Fruit fly (Drosophila melanogaster) whole organism, embryonic: ENCODE results near the gene CG10984.

Source experiments
- Ada2b ChIP-seq: fragments of 200-800 bp; sonication (Bioruptor generic); IDR thresholded peaks from 2 replicates; pipeline ENCODE4 v1.3.6; 2022; ENCODE audit warnings: missing biosample characterization, missing genetic modification characterization
- B-H2 ChIP-seq: fragments of 200-800 bp; sonication (Bioruptor generic); optimal IDR thresholded peaks from 2 replicates; lab custom pipeline; 2018; ENCODE audit warnings: missing biosample characterization, mild to moderate bottlenecking, missing genetic modification characterization
- CG10147 ChIP-seq: fragments of 200-800 bp; sonication (Bioruptor generic); optimal IDR thresholded peaks from 2 replicates; lab custom pipeline; 2019; ENCODE audit warnings: missing biosample characterization, mild to moderate bottlenecking, missing genetic modification characterization, moderate library complexity
- CG11093 ChIP-seq: fragments of 200-800 bp; sonication (Bioruptor generic); IDR thresholded peaks from 3 replicates; pipeline ENCODE4 v1.3.6; 2022; ENCODE audit warnings: missing biosample characterization, missing genetic modification characterization
- CG12071 ChIP-seq: fragments of 200-800 bp; sonication (Bioruptor generic); optimal IDR thresholded peaks from 3 replicates; lab custom pipeline; 2018; ENCODE audit warnings: missing biosample characterization, mild to moderate bottlenecking, missing genetic modification characterization
- CG12299 ChIP-seq: fragments of 200-800 bp; sonication (Bioruptor generic); optimal IDR thresholded peaks from 2 replicates; lab custom pipeline; 2018; ENCODE audit warnings: missing biosample characterization, mild to moderate bottlenecking, missing genetic modification characterization
- CG14667 ChIP-seq: fragments of 200-800 bp; sonication (Bioruptor generic); IDR thresholded peaks from 2 replicates; pipeline ENCODE4 v1.3.6; 2022; ENCODE audit warnings: missing biosample characterization, missing genetic modification characterization
- CG1529 ChIP-seq: fragments of 200-800 bp; sonication (Bioruptor generic); optimal IDR thresholded peaks from 3 replicates; lab custom pipeline; 2018; ENCODE audit warnings: missing biosample characterization, missing genetic modification characterization
- CG17568 ChIP-seq: fragments of 200-800 bp; sonication (Bioruptor generic); optimal IDR thresholded peaks from 2 replicates; lab custom pipeline; 2018; ENCODE audit warnings: missing biosample characterization, mild to moderate bottlenecking, missing genetic modification characterization, moderate library complexity
- CG18599 ChIP-seq: fragments of 200-800 bp; sonication (Bioruptor generic); optimal IDR thresholded peaks from 3 replicates; lab custom pipeline; 2017; ENCODE audit warnings: missing biosample characterization, missing genetic modification characterization, mild to moderate bottlenecking, moderate library complexity, missing genetic modification reagents
- CG34376 ChIP-seq: fragments of 200-800 bp; sonication (Bioruptor generic); optimal IDR thresholded peaks from 2 replicates; lab custom pipeline; 2018; ENCODE audit warnings: missing biosample characterization, mild to moderate bottlenecking, missing genetic modification characterization
- CG42726 ChIP-seq: fragments of 200-800 bp; sonication (Bioruptor generic); IDR thresholded peaks from 2 replicates; pipeline ENCODE4 v1.3.6; 2022; ENCODE audit warnings: missing biosample characterization, missing genetic modification characterization; ENCODE audit not compliant: partially characterized antibody
- CG4707 ChIP-seq: fragments of 200-800 bp; sonication (Bioruptor generic); optimal IDR thresholded peaks from 2 replicates; lab custom pipeline; 2018; ENCODE audit warnings: missing biosample characterization, mild to moderate bottlenecking, missing genetic modification characterization, moderate library complexity
- CG6813 ChIP-seq: fragments of 200-800 bp; sonication (Bioruptor generic); optimal IDR thresholded peaks from 2 replicates; lab custom pipeline; 2017; ENCODE audit warnings: missing biosample characterization, missing genetic modification characterization, mild to moderate bottlenecking, moderate library complexity, missing genetic modification reagents
- CG8388 ChIP-seq: fragments of 200-800 bp; sonication (Bioruptor generic); optimal IDR thresholded peaks from 2 replicates; lab custom pipeline; 2019; ENCODE audit warnings: missing biosample characterization, mild to moderate bottlenecking, missing genetic modification characterization, moderate library complexity
- CG8478 ChIP-seq: fragments of >200 bp; optimal IDR thresholded peaks from 2 replicates; lab custom pipeline; 2018
- CrebB ChIP-seq: fragments of 200-800 bp; sonication (Bioruptor generic); optimal IDR thresholded peaks from 3 replicates; lab custom pipeline; 2018; ENCODE audit warnings: missing biosample characterization, mild to moderate bottlenecking, missing genetic modification characterization
- Dbx ChIP-seq: fragments of 200-800 bp; sonication (Bioruptor generic); IDR thresholded peaks from 3 replicates; pipeline ENCODE4 v1.3.6; 2022; ENCODE audit warnings: missing biosample characterization, missing genetic modification characterization
- Drgx ChIP-seq: fragments of 200-800 bp; sonication (Bioruptor generic); IDR thresholded peaks from 2 replicates; pipeline ENCODE4 v1.3.6; 2022; ENCODE audit warnings: missing biosample characterization, missing genetic modification characterization
- ERR ChIP-seq: fragments of 200-800 bp; sonication (Bioruptor generic); optimal IDR thresholded peaks from 2 replicates; lab custom pipeline; 2016; ENCODE audit warnings: missing biosample characterization, missing genetic modification characterization
- Eip74EF ChIP-seq, 2 experiments: fragments of 200-800 bp in 1 of 2; fragments of >200 bp in 1 of 2; sonication (Bioruptor generic) in 1 of 2; optimal IDR thresholded peaks; 2 replicates each; lab custom pipeline; 2017 to 2019; ENCODE audit warnings: missing biosample characterization in 2 of 2, missing genetic modification characterization in 2 of 2, mild to moderate bottlenecking in 1 of 2, moderate library complexity in 1 of 2
- Fer1 ChIP-seq: fragments of 200-800 bp; sonication (Bioruptor generic); optimal IDR thresholded peaks from 2 replicates; lab custom pipeline; 2017; ENCODE audit warnings: missing biosample characterization, mild to moderate bottlenecking, missing genetic modification characterization
- Fer3 ChIP-seq: fragments of 200-800 bp; sonication (Bioruptor generic); optimal IDR thresholded peaks from 2 replicates; lab custom pipeline; 2018; ENCODE audit warnings: missing biosample characterization, mild to moderate bottlenecking, missing genetic modification characterization, moderate library complexity
- Gsc ChIP-seq: fragments of 200-800 bp; sonication (Bioruptor generic); IDR thresholded peaks from 2 replicates; pipeline ENCODE4 v1.3.6; 2022; ENCODE audit warnings: missing biosample characterization, missing genetic modification characterization
- Hmx ChIP-seq: fragments of 200-800 bp; sonication (Bioruptor generic); optimal IDR thresholded peaks from 2 replicates; lab custom pipeline; 2016; ENCODE audit warnings: missing biosample characterization, missing genetic modification characterization
- Max ChIP-seq: fragments of 200-800 bp; sonication (Bioruptor generic); optimal IDR thresholded peaks from 2 replicates; lab custom pipeline; 2016; ENCODE audit warnings: missing biosample characterization, mild to moderate bottlenecking, missing genetic modification characterization
- NC2β ChIP-seq: fragments of 200-800 bp; sonication (Bioruptor generic); optimal IDR thresholded peaks from 2 replicates; lab custom pipeline; 2016; ENCODE audit warnings: missing biosample characterization, missing genetic modification characterization
- Pdp1 ChIP-seq, 2 experiments: fragments of 200-800 bp; sonication (Bioruptor generic); optimal IDR thresholded peaks; 3 replicates each; lab custom pipeline; 2016; ENCODE audit warnings: missing biosample characterization in 2 of 2, missing genetic modification characterization in 2 of 2, mild to moderate bottlenecking in 1 of 2, moderate library complexity in 1 of 2
- Sox102F ChIP-seq: fragments of 200-800 bp; sonication (Bioruptor generic); optimal IDR thresholded peaks from 2 replicates; lab custom pipeline; 2018; ENCODE audit warnings: missing biosample characterization, mild to moderate bottlenecking, missing genetic modification characterization, moderate library complexity
- bcd ChIP-seq: fragments of 200-800 bp; sonication (Bioruptor generic); optimal IDR thresholded peaks from 2 replicates; lab custom pipeline; 2017; ENCODE audit warnings: missing biosample characterization, mild to moderate bottlenecking, missing genetic modification characterization
- caup ChIP-seq: fragments of 200-800 bp; sonication (Bioruptor generic); optimal IDR thresholded peaks from 3 replicates; lab custom pipeline; 2017; ENCODE audit warnings: missing biosample characterization, mild to moderate bottlenecking, missing genetic modification characterization, moderate library complexity; ENCODE audit not compliant: severe bottlenecking
- cg ChIP-seq: fragments of 200-800 bp; sonication (Bioruptor generic); optimal IDR thresholded peaks from 3 replicates; lab custom pipeline; 2019; ENCODE audit warnings: missing biosample characterization, mild to moderate bottlenecking, missing genetic modification characterization, moderate library complexity
- dmrt99B ChIP-seq: fragments of 200-800 bp; sonication (Bioruptor generic); optimal IDR thresholded peaks from 2 replicates; lab custom pipeline; 2018; ENCODE audit warnings: missing biosample characterization, mild to moderate bottlenecking, missing genetic modification characterization, moderate library complexity
- dpn ChIP-seq, 2 experiments: fragments of 200-800 bp; sonication (Bioruptor generic); optimal IDR thresholded peaks; 3 replicates each; lab custom pipeline; 2016; ENCODE audit warnings: missing biosample characterization in 2 of 2, missing genetic modification characterization in 2 of 2
- exex ChIP-seq: fragments of 200-800 bp; sonication (Bioruptor generic); optimal IDR thresholded peaks from 4 replicates; lab custom pipeline; 2018; ENCODE audit warnings: missing biosample characterization, mild to moderate bottlenecking, missing genetic modification characterization, moderate library complexity
- gcm2 ChIP-seq: fragments of 200-800 bp; sonication (Bioruptor generic); optimal IDR thresholded peaks from 2 replicates; lab custom pipeline; 2016; ENCODE audit warnings: missing biosample characterization, missing genetic modification characterization
- gfzf ChIP-seq: fragments of 200-800 bp; sonication (Bioruptor generic); optimal IDR thresholded peaks from 2 replicates; lab custom pipeline; 2016; ENCODE audit warnings: missing biosample characterization, mild to moderate bottlenecking, missing genetic modification characterization, moderate library complexity
- hkb ChIP-seq, 2 experiments: fragments of 200-800 bp in 1 of 2; fragments of >200 bp in 1 of 2; sonication (Bioruptor generic) in 1 of 2; IDR thresholded peaks in 1 of 2; optimal IDR thresholded peaks in 1 of 2; 2 replicates each; pipeline versions ENCODE4 v1.3.6 to Lab custom; 2017 to 2022; ENCODE audit warnings: missing biosample characterization in 1 of 2, missing genetic modification characterization in 1 of 2
- insv ChIP-seq, 2 experiments: fragments of 200-800 bp; sonication (Bioruptor generic); optimal IDR thresholded peaks; 3 replicates each; lab custom pipeline; 2016 to 2018; ENCODE audit warnings: missing biosample characterization in 2 of 2, missing genetic modification characterization in 2 of 2
- lab ChIP-seq: fragments of 200-800 bp; sonication (Bioruptor generic); optimal IDR thresholded peaks from 3 replicates; lab custom pipeline; 2017; ENCODE audit warnings: missing biosample characterization, missing genetic modification characterization, mild to moderate bottlenecking, moderate library complexity, missing genetic modification reagents
- mam ChIP-seq: fragments of 200-800 bp; sonication (Bioruptor generic); optimal IDR thresholded peaks from 3 replicates; lab custom pipeline; 2016; ENCODE audit warnings: missing biosample characterization, missing genetic modification characterization
- nom ChIP-seq: fragments of 200-800 bp; sonication (Bioruptor generic); optimal IDR thresholded peaks from 2 replicates; lab custom pipeline; 2017; ENCODE audit warnings: missing biosample characterization, missing genetic modification characterization, mild to moderate bottlenecking, moderate library complexity, missing genetic modification reagents
- onecut ChIP-seq: fragments of 200-800 bp; sonication (Bioruptor generic); IDR thresholded peaks from 2 replicates; pipeline ENCODE4 v1.3.6; 2022; ENCODE audit warnings: missing biosample characterization, missing genetic modification characterization
- pho ChIP-seq: fragments of 200-800 bp; sonication (Bioruptor generic); optimal IDR thresholded peaks from 2 replicates; lab custom pipeline; 2016; ENCODE audit warnings: missing biosample characterization, missing genetic modification characterization
- pita ChIP-seq: fragments of 200-800 bp; sonication (Bioruptor generic); optimal IDR thresholded peaks from 2 replicates; lab custom pipeline; 2017; ENCODE audit warnings: missing biosample characterization, mild to moderate bottlenecking, missing genetic modification characterization
- sens ChIP-seq: fragments of 200-800 bp; sonication (Bioruptor generic); peaks from one replicate; lab custom pipeline; 2016; ENCODE audit warnings: missing biosample characterization, missing genetic modification characterization
- sqz ChIP-seq: fragments of 200-800 bp; sonication (Bioruptor generic); optimal IDR thresholded peaks from 3 replicates; lab custom pipeline; 2018; ENCODE audit warnings: missing biosample characterization, mild to moderate bottlenecking, missing genetic modification characterization
- tup ChIP-seq: fragments of 200-800 bp; sonication (Bioruptor generic); optimal IDR thresholded peaks from 2 replicates; lab custom pipeline; 2016; ENCODE audit warnings: missing biosample characterization, mild to moderate bottlenecking, missing genetic modification characterization, moderate library complexity
- z ChIP-seq: fragments of 200-800 bp; sonication (Bioruptor generic); IDR thresholded peaks from 3 replicates; pipeline ENCODE4 v1.3.6; 2022; ENCODE audit warnings: missing biosample characterization, missing genetic modification characterization

Gene CG10984

dm6 chr3L:12802443-12802865 lies 52.5 kb downstream of the CG10984 start (continued):
- TF ChIP-seq Ada2b (GFP tag; lab: Robert Waterston, UW) = peak; percentile 7; the same call in 1 of the 2 replicates
- TF ChIP-seq CG1529 (GFP tag; lab: Kevin White, UChicago) = peak; percentile 6
- TF ChIP-seq NC2β = no peak
- TF ChIP-seq caup (GFP tag; lab: Kevin White, UChicago) = peak; percentile 67
- peak; percentile 35 for TF ChIP-seq CG18599 (GFP tag; lab: Kevin White, UChicago)
- no peak for TF ChIP-seq CG42726 (GFP tag; lab: Robert Waterston, UW)
- peak; percentile 9 for TF ChIP-seq dmrt99B (tag; lab: Kevin White, UChicago)
- TF ChIP-seq Pdp1 (GFP tag; optimal IDR thresholded peaks at IDR 0.05; lab: Kevin White, UChicago) = peak in 1 of 2 experiments; percentile 68
- TF ChIP-seq CG14667 (GFP tag; lab: Robert Waterston, UW) = no peak
- TF ChIP-seq Sox102F (GFP tag; lab: Kevin White, UChicago) = peak; percentile 9
- no peak for TF ChIP-seq hkb (optimal IDR thresholded peaks at IDR 0.05; lab: Kevin White, UChicago)
- TF ChIP-seq hkb (GFP tag; IDR thresholded peaks at IDR 0.05; lab: Robert Waterston, UW) = peak; percentile 12; the same call in 1 of the 2 replicates
- TF ChIP-seq Fer1 = peak; percentile 24
- TF ChIP-seq CG8388 = no peak
- peak; percentile 16 for TF ChIP-seq CG6813
- TF ChIP-seq lab = peak; percentile 54
- TF ChIP-seq Dbx (GFP tag; lab: Robert Waterston, UW) = 0 out of 3 replicates have a peak, but pooled peaks have one; percentile 30
- TF ChIP-seq pho (GFP tag; lab: Kevin White, UChicago) = peak; percentile 33
- TF ChIP-seq cg (GFP tag; lab: Kevin White, UChicago) = peak; percentile 12
- no peak for TF ChIP-seq z (GFP tag; lab: Robert Waterston, UW)
- TF ChIP-seq CG34376 (GFP tag; lab: Kevin White, UChicago) = peak; percentile 40
- TF ChIP-seq CrebB (tag; lab: Kevin White, UChicago) = peak; percentile 3
- peak in 1 of 2 experiments; percentile 22 for TF ChIP-seq insv (GFP tag; optimal IDR thresholded peaks at IDR 0.05; lab: Kevin White, UChicago)
- peak; percentile 2 for TF ChIP-seq CG12071 (GFP tag; lab: Kevin White, UChicago)
- TF ChIP-seq CG11093 (GFP tag; lab: Robert Waterston, UW) = peak; percentile 37; the same call in 1 of the 3 replicates
- peak; percentile 3 for TF ChIP-seq mam
- TF ChIP-seq sqz = peak; percentile 22
- TF ChIP-seq bcd (GFP tag; lab: Kevin White, UChicago) = peak; percentile 12
- TF ChIP-seq ERR (GFP tag; lab: Kevin White, UChicago) = peak; percentile 12
- TF ChIP-seq pita = no peak
- peak; percentile 55 for TF ChIP-seq CG12299
- peak; percentile 41 for TF ChIP-seq Fer3
- peak; percentile 16 for TF ChIP-seq gcm2
- peak in 1 of 2 experiments; percentile 7 for TF ChIP-seq dpn (GFP tag; optimal IDR thresholded peaks at IDR 0.05; lab: Kevin White, UChicago)
- TF ChIP-seq CG17568 (GFP tag; lab: Kevin White, UChicago) = peak; percentile 15
- TF ChIP-seq nom (GFP tag; lab: Kevin White, UChicago) = peak; percentile 24
- TF ChIP-seq Gsc (GFP tag; lab: Robert Waterston, UW) = no peak
- peak in 1 of 2 experiments; percentile 56 for TF ChIP-seq Eip74EF (GFP tag; optimal IDR thresholded peaks at IDR 0.05; lab: Kevin White, UChicago)
- TF ChIP-seq Drgx (GFP tag; lab: Robert Waterston, UW) = peak; percentile 85
- TF ChIP-seq exex (tag; lab: Kevin White, UChicago) = no peak
- no peak for TF ChIP-seq CG8478 (lab: Kevin White, UChicago)
- TF ChIP-seq gfzf (GFP tag; lab: Kevin White, UChicago) = no peak
- TF ChIP-seq Hmx (GFP tag; lab: Kevin White, UChicago) = no peak
- peak; percentile 23 for TF ChIP-seq CG10147 (GFP tag; lab: Kevin White, UChicago)
- TF ChIP-seq CG4707 = no peak
- no peak for TF ChIP-seq onecut
- peak; percentile 27 for TF ChIP-seq B-H2 (GFP tag; lab: Kevin White, UChicago)
- peak; percentile 88 for TF ChIP-seq sens (GFP tag; lab: Kevin White, UChicago)
- TF ChIP-seq tup (GFP tag; lab: Kevin White, UChicago) = no peak
- TF ChIP-seq Max (GFP tag; lab: Kevin White, UChicago) = no peak
